Worm (Caenorhabditis elegans) whole organism, mixed stage, embryonic: ENCODE measurements around the gene clec-191.

Experiments used
- M03D4.4 ChIP-seq: sonication (generic microtip); optimal IDR thresholded peaks from 2 replicates; lab custom pipeline; 2017; ENCODE audit warnings: mild to moderate bottlenecking, missing genetic modification characterization, missing compliant biosample characterization
- bed-3 ChIP-seq: fragments of 200-800 bp; sonication (Bioruptor generic); optimal IDR thresholded peaks from 3 replicates; lab custom pipeline; 2018; ENCODE audit warnings: mild to moderate bottlenecking, missing genetic modification characterization, moderate library complexity, missing compliant biosample characterization
- blmp-1 ChIP-seq: fragments of 150-350 bp; optimal IDR thresholded peaks from 2 replicates; lab custom pipeline; 2014; ENCODE audit warnings: missing biosample characterization, missing genetic modification characterization
- ceh-39 ChIP-seq: fragments of 150-350 bp; optimal IDR thresholded peaks from 2 replicates; lab custom pipeline; 2014; ENCODE audit warnings: missing biosample characterization, missing genetic modification characterization
- ceh-43 ChIP-seq: fragments of 200-800 bp; sonication (Bioruptor generic); optimal IDR thresholded peaks from 2 replicates; lab custom pipeline; 2018; ENCODE audit warnings: mild to moderate bottlenecking, missing genetic modification characterization, moderate library complexity, missing compliant biosample characterization
- ceh-83 ChIP-seq: fragments of 200-800 bp; sonication (Bioruptor generic); optimal IDR thresholded peaks from 2 replicates; lab custom pipeline; 2018; ENCODE audit warnings: mild to moderate bottlenecking, missing genetic modification characterization, missing compliant biosample characterization
- ces-1 ChIP-seq: fragments of 150-350 bp; optimal IDR thresholded peaks from 2 replicates; lab custom pipeline; 2014; ENCODE audit warnings: missing biosample characterization, missing genetic modification reagents, missing genetic modification characterization
- cnd-1 ChIP-seq: fragments of 200-800 bp; sonication (Bioruptor generic); optimal IDR thresholded peaks from 2 replicates; lab custom pipeline; 2018; ENCODE audit warnings: mild to moderate bottlenecking, missing genetic modification characterization, missing compliant biosample characterization
- elt-1 ChIP-seq: sonication (generic microtip); optimal IDR thresholded peaks from 2 replicates; lab custom pipeline; 2017; ENCODE audit warnings: missing genetic modification characterization, mild to moderate bottlenecking, missing compliant biosample characterization, antibody characterized with exemption, moderate library complexity, borderline replicate concordance; ENCODE audit not compliant: insufficient read depth
- elt-3 ChIP-seq: fragments of 150-350 bp; optimal IDR thresholded peaks from 2 replicates; lab custom pipeline; 2014; ENCODE audit warnings: missing biosample characterization, missing genetic modification characterization
- flh-1 ChIP-seq: fragments of 200-800 bp; sonication (Bioruptor generic); optimal IDR thresholded peaks from 2 replicates; lab custom pipeline; 2018; ENCODE audit warnings: mild to moderate bottlenecking, missing genetic modification characterization, moderate library complexity, missing compliant biosample characterization
- ham-2 ChIP-seq: fragments of 200-800 bp; sonication (Bioruptor generic); optimal IDR thresholded peaks from 2 replicates; lab custom pipeline; 2018; ENCODE audit warnings: mild to moderate bottlenecking, missing genetic modification characterization, missing compliant biosample characterization
- hlh-1 ChIP-seq: fragments of 150-350 bp; optimal IDR thresholded peaks from 2 replicates; lab custom pipeline; 2014; ENCODE audit warnings: missing biosample characterization, missing genetic modification reagents, missing genetic modification characterization
- lin-13 ChIP-seq: fragments of 150-350 bp; optimal IDR thresholded peaks from 2 replicates; lab custom pipeline; 2014; ENCODE audit warnings: missing biosample characterization, missing genetic modification characterization
- lin-32 ChIP-seq: fragments of 200-800 bp; sonication (Bioruptor generic); optimal IDR thresholded peaks from 2 replicates; lab custom pipeline; 2018; ENCODE audit warnings: mild to moderate bottlenecking, missing genetic modification characterization, missing compliant biosample characterization
- lsy-2 ChIP-seq: fragments of 150-350 bp; optimal IDR thresholded peaks from 2 replicates; lab custom pipeline; 2014; ENCODE audit warnings: missing biosample characterization, missing genetic modification characterization
- mab-5 ChIP-seq: fragments of 150-350 bp; optimal IDR thresholded peaks from 2 replicates; lab custom pipeline; 2014; ENCODE audit warnings: missing biosample characterization, missing genetic modification characterization
- mep-1 ChIP-seq: fragments of 150-350 bp; optimal IDR thresholded peaks from 2 replicates; lab custom pipeline; 2017; ENCODE audit warnings: missing biosample characterization, missing genetic modification reagents, missing genetic modification characterization, inconsistent platforms
- mls-2 ChIP-seq: sonication (generic microtip); optimal IDR thresholded peaks from 2 replicates; lab custom pipeline; 2016; ENCODE audit warnings: mild to moderate bottlenecking, missing genetic modification characterization, moderate library complexity, missing compliant biosample characterization
- nhr-12 ChIP-seq: fragments of 150-350 bp; optimal IDR thresholded peaks from 2 replicates; lab custom pipeline; 2014; ENCODE audit warnings: missing biosample characterization, missing genetic modification characterization
- nhr-2 ChIP-seq: fragments of 150-350 bp; optimal IDR thresholded peaks from 2 replicates; lab custom pipeline; 2014; ENCODE audit warnings: missing biosample characterization, missing genetic modification characterization
- nhr-237 ChIP-seq: fragments of 150-350 bp; optimal IDR thresholded peaks from 2 replicates; lab custom pipeline; 2014; ENCODE audit warnings: missing biosample characterization, missing genetic modification characterization
- nhr-28 ChIP-seq: fragments of 150-350 bp; optimal IDR thresholded peaks from 2 replicates; lab custom pipeline; 2014; ENCODE audit warnings: missing biosample characterization, missing genetic modification characterization
- nhr-76 ChIP-seq: sonication (generic microtip); optimal IDR thresholded peaks from 2 replicates; lab custom pipeline; 2017; ENCODE audit warnings: missing biosample characterization, missing genetic modification characterization
- pha-4 ChIP-seq: fragments of 150-350 bp; optimal IDR thresholded peaks from 2 replicates; lab custom pipeline; 2018; ENCODE audit warnings: missing biosample characterization, missing genetic modification reagents, missing genetic modification characterization
- sem-2 ChIP-seq: fragments of 200-800 bp; sonication (Bioruptor generic); optimal IDR thresholded peaks from 2 replicates; lab custom pipeline; 2018; ENCODE audit warnings: mild to moderate bottlenecking, missing genetic modification characterization, missing compliant biosample characterization
- snpc-4 ChIP-seq: fragments of 150-350 bp; optimal IDR thresholded peaks from 2 replicates; lab custom pipeline; 2014; ENCODE audit warnings: missing biosample characterization, missing genetic modification characterization
- sptf-1 ChIP-seq: sonication (generic microtip); optimal IDR thresholded peaks from 2 replicates; lab custom pipeline; 2017; ENCODE audit warnings: mild to moderate bottlenecking, missing genetic modification characterization, moderate library complexity, missing compliant biosample characterization
- tbx-8 ChIP-seq: fragments of 200-800 bp; sonication (Bioruptor generic); optimal IDR thresholded peaks from 2 replicates; lab custom pipeline; 2018; ENCODE audit warnings: mild to moderate bottlenecking, missing genetic modification characterization, moderate library complexity, missing compliant biosample characterization
- unc-120 ChIP-seq: sonication (generic microtip); optimal IDR thresholded peaks from 2 replicates; lab custom pipeline; 2017; ENCODE audit warnings: missing genetic modification characterization, missing compliant biosample characterization; ENCODE audit not compliant: poor library complexity, severe bottlenecking
- unc-39 ChIP-seq: fragments of 150-350 bp; optimal IDR thresholded peaks from 2 replicates; lab custom pipeline; 2014; ENCODE audit warnings: missing biosample characterization, missing genetic modification characterization
- unc-62 ChIP-seq: fragments of 150-350 bp; optimal IDR thresholded peaks from 2 replicates; lab custom pipeline; 2014; ENCODE audit warnings: missing biosample characterization, missing genetic modification reagents, missing genetic modification characterization
- zip-8 ChIP-seq: fragments of 150-350 bp; optimal IDR thresholded peaks from 2 replicates; lab custom pipeline; 2014; ENCODE audit warnings: missing biosample characterization, missing genetic modification characterization
- ztf-11 ChIP-seq: fragments of 150-350 bp; optimal IDR thresholded peaks from 2 replicates; lab custom pipeline; 2014; ENCODE audit warnings: missing biosample characterization, missing genetic modification characterization

Gene clec-191

DNA sequence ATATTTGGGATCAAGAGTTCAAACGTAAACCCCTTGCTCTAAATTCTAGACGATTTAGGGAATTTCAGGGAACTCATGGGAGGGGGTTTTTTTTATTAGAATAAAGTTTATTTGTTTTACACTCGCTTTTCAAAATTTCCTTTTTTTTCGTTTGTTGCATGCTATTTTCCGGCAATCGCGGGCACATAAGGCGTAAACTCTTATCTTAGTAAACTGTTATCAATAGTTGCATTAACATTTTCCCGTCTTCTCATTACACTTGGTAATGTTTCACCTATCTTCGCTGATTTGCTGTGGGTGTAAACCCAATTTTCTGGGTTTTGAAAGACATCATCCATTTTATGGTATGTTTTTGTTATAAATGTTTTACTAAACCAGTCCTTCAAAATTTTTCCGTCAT, 13.4 kb upstream of the clec-191 start:
- no peak for TF ChIP-seq unc-120 (tag; lab: Kevin White, UChicago)
- no peak for TF ChIP-seq ceh-39 (tag; lab: Kevin White, UChicago)
- TF ChIP-seq bed-3 (GFP tag; lab: Kevin White, UChicago) = no peak
- TF ChIP-seq lin-13 (tag; lab: Kevin White, UChicago) = no peak
- TF ChIP-seq ztf-11 (tag; lab: Kevin White, UChicago) = no peak
- TF ChIP-seq blmp-1 (tag; lab: Kevin White, UChicago) = no peak
- TF ChIP-seq mep-1 (tag; lab: Kevin White, UChicago) = no peak
- no peak for TF ChIP-seq nhr-12 (tag; lab: Kevin White, UChicago)
- TF ChIP-seq lsy-2 (tag; lab: Kevin White, UChicago) = no peak
- TF ChIP-seq nhr-237 (tag; lab: Kevin White, UChicago) = no peak
- TF ChIP-seq unc-62 (GFP tag; lab: Kevin White, UChicago) = no peak
- no peak for TF ChIP-seq elt-3 (tag; lab: Kevin White, UChicago)
- no peak for TF ChIP-seq elt-1
- no peak for TF ChIP-seq snpc-4 (tag; lab: Kevin White, UChicago)
- no peak for TF ChIP-seq mls-2
- TF ChIP-seq cnd-1 = no peak
- no peak for TF ChIP-seq nhr-28 (tag; lab: Kevin White, UChicago)
- TF ChIP-seq tbx-8 = no peak

- TF ChIP-seq nhr-28 (tag; lab: Kevin White, UChicago) (no peak), ztf-11 (tag; lab: Kevin White, UChicago) (no peak), ceh-83 (GFP tag; lab: Kevin White, UChicago) (no peak), tbx-8 (no peak), lin-32 (no peak), mls-2 (no peak), lin-13 (tag; lab: Kevin White, UChicago) (no peak), lsy-2 (tag; lab: Kevin White, UChicago) (no peak), sem-2 (GFP tag; lab: Kevin White, UChicago) (no peak), sptf-1 (tag; lab: Kevin White, UChicago) (no peak), unc-39 (tag; lab: Kevin White, UChicago) (no peak), ham-2 (GFP tag; lab: Kevin White, UChicago) (no peak), hlh-1 (tag; lab: Kevin White, UChicago) (no peak), flh-1 (no peak)
- TF ChIP-seq, all 35 proteins: peak for 0
These were observed 10.2 kb upstream of the clec-191 start, which contains the start of gene srz-75 for ce11 chrIV:16290745-16291144. Gene srz-75 (minus strand): TSS chrIV:16290845.

- TF ChIP-seq M03D4.4 (tag; lab: Kevin White, UChicago) (no peak), tbx-8 (no peak), nhr-76 (tag; lab: Kevin White, UChicago) (no peak), ham-2 (GFP tag; lab: Kevin White, UChicago) (no peak), nhr-12 (tag; lab: Kevin White, UChicago) (no peak), sem-2 (GFP tag; lab: Kevin White, UChicago) (no peak), lsy-2 (tag; lab: Kevin White, UChicago) (no peak), lin-32 (no peak), lin-13 (tag; lab: Kevin White, UChicago) (no peak), ces-1 (no peak), ceh-43 (GFP tag; lab: Kevin White, UChicago) (no peak)
These were observed 2.6 kb downstream of the clec-191 start, which contains the start of gene ccch-2 for ce11 chrIV:16277902-16278301. Gene ccch-2 (plus strand): TSS chrIV:16278202.

DNA sequence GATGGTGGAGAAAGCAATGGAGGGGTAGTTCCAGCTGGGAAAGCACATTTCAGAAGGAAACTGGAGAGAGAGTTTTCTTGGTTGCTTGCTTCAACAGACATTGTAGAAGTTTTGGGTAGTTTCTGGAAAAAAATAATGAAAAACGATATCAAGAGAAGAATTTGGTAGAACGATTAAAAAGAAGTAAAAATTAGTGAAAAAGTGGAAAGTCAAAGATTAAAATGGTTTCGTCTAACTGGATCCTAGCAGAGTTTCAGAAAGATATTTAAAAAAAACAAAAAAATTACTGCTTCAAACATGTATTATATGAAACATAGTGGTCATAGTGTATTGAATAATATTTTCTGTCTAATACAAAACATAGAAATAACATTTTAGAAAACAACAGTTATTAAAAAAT, 3.2 kb downstream of the clec-191 start, which contains the start of gene F38C2.7:
Gene F38C2.7 (minus strand): TSS at position 101 of the 400 bp plus-strand sequence.
- TF ChIP-seq sptf-1 (tag; lab: Kevin White, UChicago) = no peak
- TF ChIP-seq pha-4 (tag; lab: Kevin White, UChicago) = no peak
- no peak for TF ChIP-seq unc-39 (tag; lab: Kevin White, UChicago)
- TF ChIP-seq zip-8 = no peak
- TF ChIP-seq tbx-8 = no peak
- TF ChIP-seq, all 35 proteins: peak for 0

DNA sequence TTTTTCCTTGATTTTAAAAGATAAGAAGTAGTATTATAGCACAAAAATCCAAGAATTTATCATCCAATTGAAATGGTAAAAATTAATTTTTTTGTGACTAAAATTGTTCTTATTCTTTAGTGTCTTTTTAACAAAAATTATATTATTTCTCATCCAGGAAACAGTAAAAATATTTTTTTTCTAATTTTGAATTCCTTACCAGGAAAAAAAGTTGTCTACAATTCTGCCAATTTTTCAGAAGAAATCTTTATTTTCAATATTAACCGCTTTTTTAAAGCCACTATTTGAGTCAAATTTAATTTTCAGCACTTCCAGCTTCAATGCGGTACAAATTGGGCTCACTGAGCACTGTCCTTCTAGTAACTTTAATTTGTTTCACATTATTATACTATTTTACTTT, 9.6 kb downstream of the clec-191 start, which contains the start of gene F38C2.4:
Gene F38C2.4 (plus strand): TSS at position 301 of the 400 bp plus-strand sequence.
- TF ChIP-seq nhr-28 (tag; lab: Kevin White, UChicago) (no peak), mab-5 (no peak), zip-8 (no peak), nhr-12 (tag; lab: Kevin White, UChicago) (no peak), hlh-1 (tag; lab: Kevin White, UChicago) (no peak), lsy-2 (tag; lab: Kevin White, UChicago) (no peak), ceh-83 (GFP tag; lab: Kevin White, UChicago) (no peak), bed-3 (GFP tag; lab: Kevin White, UChicago) (no peak), elt-3 (tag; lab: Kevin White, UChicago) (no peak), M03D4.4 (tag; lab: Kevin White, UChicago) (no peak), lin-13 (tag; lab: Kevin White, UChicago) (no peak), tbx-8 (no peak), mep-1 (tag; lab: Kevin White, UChicago) (no peak), cnd-1 (no peak), sem-2 (GFP tag; lab: Kevin White, UChicago) (no peak), nhr-2 (tag; lab: Kevin White, UChicago) (no peak)
